Fruit fly (Drosophila melanogaster): ENCODE data around the gene CG14567.

DNA sequence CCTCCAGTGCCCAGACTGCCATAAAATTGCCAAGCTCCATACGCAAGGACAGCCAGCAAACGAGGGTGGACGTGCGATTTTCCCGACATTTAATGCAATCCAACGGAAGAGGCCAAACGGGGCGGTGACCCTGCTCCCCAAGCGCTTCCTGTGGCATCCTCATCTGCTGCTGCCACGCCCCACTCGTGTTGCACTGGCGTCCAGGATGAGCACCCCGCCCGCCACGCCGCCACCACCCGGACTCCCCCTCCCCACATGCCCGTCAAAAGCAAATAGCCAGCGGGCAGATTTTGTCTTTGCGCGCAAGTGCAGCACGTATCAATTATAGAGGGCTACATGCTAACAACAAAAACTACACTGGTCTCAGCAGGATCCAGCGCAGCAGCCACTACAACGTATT lies 20.0 kb downstream of the CG14567 start:
- TF ChIP-seq Hr96 (GFP tag; optimal IDR thresholded peaks at IDR 0.05) (no peak), toe (GFP tag; optimal IDR thresholded peaks at IDR 0.05) (no peak), kay (GFP tag; ENCODE audit: borderline replicate concordance) (no peak), CG11617 (GFP tag; optimal IDR thresholded peaks at IDR 0.05) (no peak), Mnt (GFP tag; optimal IDR thresholded peaks at IDR 0.05) (no peak), CG12768 (GFP tag; optimal IDR thresholded peaks at IDR 0.05) (no peak), CG5204 (GFP tag; optimal IDR thresholded peaks at IDR 0.05) (no peak), CG14711 (tag; optimal IDR thresholded peaks at IDR 0.05) (no peak), CG1620 (GFP tag; optimal IDR thresholded peaks at IDR 0.05) (no peak), cic (GFP tag; optimal IDR thresholded peaks at IDR 0.05) (no peak), ovo (GFP tag; optimal IDR thresholded peaks at IDR 0.05) (no peak), cnc (optimal IDR thresholded peaks at IDR 0.05) (no peak), Crg-1 (GFP tag; optimal IDR thresholded peaks at IDR 0.05) (no peak), CG7045 (GFP tag; optimal IDR thresholded peaks at IDR 0.05) (no peak)
